Fruit fly (Drosophila melanogaster) whole organism, embryonic: ENCODE data around the gene Sse.
A peak's percentile ranks its signal among the peaks of the same experiment; 100 is the strongest.

Experiments
- Aef1 ChIP-seq: fragments of 200-800 bp; sonication (Bioruptor generic); IDR thresholded peaks from 3 replicates; pipeline ENCODE4 v1.3.6; 2022; ENCODE audit warnings: missing biosample characterization, missing genetic modification characterization
- Antp ChIP-seq: fragments of 200-800 bp; sonication (Bioruptor generic); optimal IDR thresholded peaks from 3 replicates; lab custom pipeline; 2016; ENCODE audit warnings: missing biosample characterization, missing genetic modification characterization
- Asciz ChIP-seq: fragments of 200-800 bp; sonication (Bioruptor generic); optimal IDR thresholded peaks from 2 replicates; lab custom pipeline; 2017; ENCODE audit warnings: missing biosample characterization, mild to moderate bottlenecking, missing genetic modification characterization, missing genetic modification reagents
- Atf-2 ChIP-seq: fragments of 200-800 bp; sonication (Bioruptor generic); optimal IDR thresholded peaks from 2 replicates; lab custom pipeline; 2016; ENCODE audit warnings: missing biosample characterization, missing genetic modification characterization
- BEAF-32 ChIP-seq: fragments of 200-800 bp; sonication (Bioruptor generic); optimal IDR thresholded peaks from 3 replicates; lab custom pipeline; 2017; ENCODE audit warnings: missing biosample characterization, missing genetic modification characterization, mild to moderate bottlenecking, moderate library complexity, missing genetic modification reagents
- Bdp1 ChIP-seq: fragments of 200-800 bp; sonication (Bioruptor generic); optimal IDR thresholded peaks from 3 replicates; lab custom pipeline; 2016; ENCODE audit warnings: missing biosample characterization, missing genetic modification characterization
- CG10147 ChIP-seq: fragments of 200-800 bp; sonication (Bioruptor generic); optimal IDR thresholded peaks from 2 replicates; lab custom pipeline; 2019; ENCODE audit warnings: missing biosample characterization, mild to moderate bottlenecking, missing genetic modification characterization, moderate library complexity
- CG10565 ChIP-seq: fragments of 200-800 bp; sonication (Bioruptor generic); optimal IDR thresholded peaks from 3 replicates; lab custom pipeline; 2016; ENCODE audit warnings: missing biosample characterization, mild to moderate bottlenecking, missing genetic modification characterization
- CG10979 ChIP-seq: fragments of 200-800 bp; sonication (Bioruptor generic); optimal IDR thresholded peaks from 2 replicates; lab custom pipeline; 2018; ENCODE audit warnings: missing biosample characterization, mild to moderate bottlenecking, missing genetic modification characterization, moderate library complexity
- CG13775 ChIP-seq: fragments of 200-800 bp; sonication (Bioruptor generic); optimal IDR thresholded peaks from 3 replicates; lab custom pipeline; 2017; ENCODE audit warnings: missing biosample characterization, mild to moderate bottlenecking, missing genetic modification characterization
- CG1602 ChIP-seq: fragments of 200-800 bp; sonication (Bioruptor generic); optimal IDR thresholded peaks from 3 replicates; lab custom pipeline; 2016; ENCODE audit warnings: missing biosample characterization, missing genetic modification characterization
- CG2116 ChIP-seq: fragments of 200-800 bp; sonication (Bioruptor generic); optimal IDR thresholded peaks from 3 replicates; lab custom pipeline; 2018; ENCODE audit warnings: missing biosample characterization, mild to moderate bottlenecking, missing genetic modification characterization
- CG5180 ChIP-seq: fragments of 200-800 bp; sonication (Bioruptor generic); optimal IDR thresholded peaks from 3 replicates; lab custom pipeline; 2017; ENCODE audit warnings: missing biosample characterization, missing genetic modification characterization, mild to moderate bottlenecking, moderate library complexity, missing genetic modification reagents
- CG6683 ChIP-seq: fragments of 200-800 bp; sonication (Bioruptor generic); optimal IDR thresholded peaks from 2 replicates; lab custom pipeline; 2017; ENCODE audit warnings: missing biosample characterization, mild to moderate bottlenecking, missing genetic modification characterization, missing genetic modification reagents
- CG7928 ChIP-seq: fragments of 200-800 bp; sonication (Bioruptor generic); optimal IDR thresholded peaks from 2 replicates; lab custom pipeline; 2017; ENCODE audit warnings: missing biosample characterization, mild to moderate bottlenecking, missing genetic modification characterization
- CG8388 ChIP-seq: fragments of 200-800 bp; sonication (Bioruptor generic); optimal IDR thresholded peaks from 2 replicates; lab custom pipeline; 2019; ENCODE audit warnings: missing biosample characterization, mild to moderate bottlenecking, missing genetic modification characterization, moderate library complexity
- CG9215 ChIP-seq: fragments of 200-800 bp; sonication (Bioruptor generic); IDR thresholded peaks from 2 replicates; pipeline ENCODE4 v1.3.6; 2022; ENCODE audit warnings: missing biosample characterization, missing genetic modification characterization
- CG9727 ChIP-seq: fragments of 200-800 bp; sonication (Bioruptor generic); optimal IDR thresholded peaks from 3 replicates; lab custom pipeline; 2017; ENCODE audit warnings: missing biosample characterization, mild to moderate bottlenecking, missing genetic modification characterization
- CG9817 ChIP-seq: fragments of 200-800 bp; sonication (Bioruptor generic); optimal IDR thresholded peaks from 2 replicates; lab custom pipeline; 2018; ENCODE audit warnings: missing biosample characterization, mild to moderate bottlenecking, missing genetic modification characterization, moderate library complexity
- CTCF ChIP-seq: fragments of 200-800 bp; sonication (Bioruptor generic); optimal IDR thresholded peaks from 2 replicates; lab custom pipeline; 2017; ENCODE audit warnings: missing biosample characterization, mild to moderate bottlenecking, missing genetic modification characterization, moderate library complexity
- CkIIα-i1 ChIP-seq: fragments of 200-800 bp; sonication (Bioruptor generic); IDR thresholded peaks from 2 replicates; pipeline ENCODE4 v1.3.6; 2022; ENCODE audit warnings: missing biosample characterization, missing genetic modification characterization
- D ChIP-seq, 2 experiments: fragments of 200-800 bp in 1 of 2; fragments of >200 bp in 1 of 2; sonication (Bioruptor generic) in 1 of 2; optimal IDR thresholded peaks; 2 replicates in 1 of 2; 3 replicates in 1 of 2; lab custom pipeline; 2017; ENCODE audit warnings: mild to moderate bottlenecking in 1 of 2, missing biosample characterization in 1 of 2, missing genetic modification characterization in 1 of 2, missing genetic modification reagents in 1 of 2
- Dad ChIP-seq: fragments of 200-800 bp; sonication (Bioruptor generic); optimal IDR thresholded peaks from 3 replicates; lab custom pipeline; 2016; ENCODE audit warnings: missing biosample characterization, missing genetic modification characterization
- Dbx ChIP-seq: fragments of 200-800 bp; sonication (Bioruptor generic); IDR thresholded peaks from 3 replicates; pipeline ENCODE4 v1.3.6; 2022; ENCODE audit warnings: missing biosample characterization, missing genetic modification characterization
- Dp ChIP-seq: fragments of 200-800 bp; sonication (Bioruptor generic); optimal IDR thresholded peaks from 2 replicates; lab custom pipeline; 2018; ENCODE audit warnings: missing biosample characterization, mild to moderate bottlenecking, missing genetic modification characterization, moderate library complexity
- Hand ChIP-seq: fragments of 200-800 bp; sonication (Bioruptor generic); optimal IDR thresholded peaks from 2 replicates; lab custom pipeline; 2017; ENCODE audit warnings: mild to moderate bottlenecking, missing biosample characterization, missing genetic modification reagents, missing genetic modification characterization
- HmgZ ChIP-seq: fragments of 200-800 bp; sonication (Bioruptor generic); optimal IDR thresholded peaks from 2 replicates; lab custom pipeline; 2018; ENCODE audit warnings: missing biosample characterization, mild to moderate bottlenecking, missing genetic modification characterization
- Kr ChIP-seq: fragments of 200-800 bp; sonication (Bioruptor generic); optimal IDR thresholded peaks from 2 replicates; lab custom pipeline; 2017; ENCODE audit warnings: missing biosample characterization, mild to moderate bottlenecking, missing genetic modification characterization
- Max ChIP-seq: fragments of 200-800 bp; sonication (Bioruptor generic); optimal IDR thresholded peaks from 2 replicates; lab custom pipeline; 2016; ENCODE audit warnings: missing biosample characterization, mild to moderate bottlenecking, missing genetic modification characterization
- Meics ChIP-seq: fragments of 200-800 bp; sonication (Bioruptor generic); optimal IDR thresholded peaks from 2 replicates; lab custom pipeline; 2017; ENCODE audit warnings: missing biosample characterization, mild to moderate bottlenecking, missing genetic modification characterization
- Oaz ChIP-seq: fragments of 200-800 bp; sonication (Bioruptor generic); IDR thresholded peaks from 2 replicates; pipeline ENCODE4 v1.3.6; 2022; ENCODE audit warnings: missing biosample characterization, missing genetic modification characterization
- Ptx1 ChIP-seq: fragments of 200-800 bp; sonication (Bioruptor generic); IDR thresholded peaks from 2 replicates; pipeline ENCODE4 v1.3.6; 2022; ENCODE audit warnings: missing biosample characterization, missing genetic modification characterization
- Stat92E ChIP-seq, 3 experiments: fragments of >200 bp in 2 of 3; fragments of 200-800 bp in 1 of 3; sonication (Bioruptor generic) in 1 of 3; optimal IDR thresholded peaks; 2 replicates each; lab custom pipeline; 2017 to 2019; ENCODE audit warnings: missing biosample characterization in 3 of 3, missing genetic modification characterization in 3 of 3, mild to moderate bottlenecking in 1 of 3, moderate library complexity in 1 of 3
- Usf ChIP-seq: fragments of 200-800 bp; sonication (Bioruptor generic); optimal IDR thresholded peaks from 2 replicates; lab custom pipeline; 2017; ENCODE audit warnings: missing genotype, missing biosample characterization, missing genetic modification characterization
- Xbp1 ChIP-seq: fragments of 200-800 bp; sonication (Bioruptor generic); optimal IDR thresholded peaks from 3 replicates; lab custom pipeline; 2016; ENCODE audit warnings: missing biosample characterization, mild to moderate bottlenecking, missing genetic modification characterization
- al ChIP-seq: fragments of 200-800 bp; sonication (Bioruptor generic); IDR thresholded peaks from 2 replicates; pipeline ENCODE4 v1.3.6; 2022; ENCODE audit warnings: missing biosample characterization, missing genetic modification characterization
- ato ChIP-seq: fragments of 200-800 bp; sonication (Bioruptor generic); IDR thresholded peaks from 2 replicates; pipeline ENCODE4 v1.3.6; 2022; ENCODE audit warnings: missing biosample characterization, missing genetic modification characterization; ENCODE audit not compliant: partially characterized antibody
- bab2 ChIP-seq: fragments of 200-800 bp; sonication (Bioruptor generic); optimal IDR thresholded peaks from 2 replicates; lab custom pipeline; 2016; ENCODE audit warnings: missing biosample characterization, missing genetic modification characterization
- br ChIP-seq: fragments of >200 bp; optimal IDR thresholded peaks from 2 replicates; lab custom pipeline; 2017
- bsh ChIP-seq, 2 experiments: fragments of 200-800 bp; sonication (Bioruptor generic); optimal IDR thresholded peaks; 2 replicates each; lab custom pipeline; 2017 to 2018; ENCODE audit warnings: mild to moderate bottlenecking in 2 of 2, missing biosample characterization in 2 of 2, missing genetic modification characterization in 2 of 2, moderate library complexity in 1 of 2
- esg ChIP-seq: fragments of 200-800 bp; sonication (Bioruptor generic); conservative IDR thresholded peaks from 2 replicates; pipeline ENCODE4 v1.3.6; 2022; ENCODE audit warnings: missing biosample characterization, missing genetic modification characterization
- eve ChIP-seq, 2 experiments: fragments of >200 bp; optimal IDR thresholded peaks; 2 replicates each; lab custom pipeline; 2017; ENCODE audit warnings: missing biosample characterization in 2 of 2, missing genetic modification characterization in 2 of 2
- fd96Cb ChIP-seq: fragments of 200-800 bp; sonication (Bioruptor generic); optimal IDR thresholded peaks from 2 replicates; lab custom pipeline; 2018; ENCODE audit warnings: missing biosample characterization, mild to moderate bottlenecking, missing genetic modification characterization, moderate library complexity
- gro ChIP-seq: fragments of 200-800 bp; sonication (Bioruptor generic); optimal IDR thresholded peaks from 2 replicates; lab custom pipeline; 2016; ENCODE audit warnings: missing biosample characterization, missing genetic modification characterization
- lola ChIP-seq, 3 experiments: fragments of >200 bp in 2 of 3; fragments of 200-800 bp in 1 of 3; sonication (Bioruptor generic) in 1 of 3; optimal IDR thresholded peaks; 2 replicates each; lab custom pipeline; 2017 to 2019; ENCODE audit warnings: missing biosample characterization in 3 of 3, missing genetic modification characterization in 3 of 3, mild to moderate bottlenecking in 1 of 3, moderate library complexity in 1 of 3
- ranshi ChIP-seq: fragments of 200-800 bp; sonication (Bioruptor generic); IDR thresholded peaks from 2 replicates; pipeline ENCODE4 v1.3.6; 2022; ENCODE audit warnings: missing biosample characterization, missing genetic modification characterization
- sd ChIP-seq: fragments of 200-800 bp; sonication (Bioruptor generic); optimal IDR thresholded peaks from 3 replicates; lab custom pipeline; 2018; ENCODE audit warnings: missing biosample characterization, mild to moderate bottlenecking, missing genetic modification characterization, moderate library complexity
- sim ChIP-seq: fragments of 200-800 bp; sonication (Bioruptor generic); IDR thresholded peaks from 2 replicates; pipeline ENCODE4 v1.3.6; 2022; ENCODE audit warnings: missing biosample characterization, missing genetic modification characterization
- sima ChIP-seq: fragments of 200-800 bp; sonication (Bioruptor generic); optimal IDR thresholded peaks from 2 replicates; lab custom pipeline; 2016; ENCODE audit warnings: missing biosample characterization, missing genetic modification characterization
- sob ChIP-seq: fragments of 200-800 bp; sonication (Bioruptor generic); IDR thresholded peaks from 2 replicates; pipeline ENCODE4 v1.3.6; 2022; ENCODE audit warnings: missing biosample characterization, missing genetic modification characterization
- twi ChIP-seq: fragments of 200-800 bp; optimal IDR thresholded peaks from 2 replicates; lab custom pipeline; 2019; ENCODE audit warnings: missing biosample characterization, mild to moderate bottlenecking, missing genetic modification characterization, moderate library complexity

Gene Sse

dm6 chr3L:5630176-5630583, 31.9 kb downstream of the Sse start (continued):
- TF ChIP-seq Usf (GFP tag; lab: Kevin White, UChicago): peak; percentile 24
- TF ChIP-seq CG7928 (GFP tag; lab: Kevin White, UChicago): no peak
- TF ChIP-seq twi (tag; lab: Kevin White, UChicago): no peak
- peak; percentile 12 for TF ChIP-seq CG8388 (GFP tag; lab: Kevin White, UChicago)
- TF ChIP-seq esg (GFP tag; lab: Robert Waterston, UW): no peak
- TF ChIP-seq HmgZ (tag; lab: Kevin White, UChicago): no peak
- peak in 1 of 2 experiments; percentile 4 for TF ChIP-seq bsh (GFP tag; optimal IDR thresholded peaks at IDR 0.05; lab: Kevin White, UChicago)
- TF ChIP-seq Atf-2 (GFP tag; lab: Kevin White, UChicago): no peak
- TF ChIP-seq BEAF-32 (GFP tag; lab: Kevin White, UChicago): no peak
- TF ChIP-seq CG9817 (tag; lab: Kevin White, UChicago): no peak
- TF ChIP-seq sob (GFP tag; lab: Robert Waterston, UW): no peak
- TF ChIP-seq gro (GFP tag; lab: Kevin White, UChicago): no peak
- peak; percentile 1 for TF ChIP-seq CG10147 (GFP tag; lab: Kevin White, UChicago)
- TF ChIP-seq Oaz (GFP tag; lab: Robert Waterston, UW): no peak
- TF ChIP-seq CTCF (GFP tag; lab: Kevin White, UChicago): no peak
- peak; percentile 9 for TF ChIP-seq Xbp1 (GFP tag; lab: Kevin White, UChicago)
- no peak for TF ChIP-seq Max (GFP tag; lab: Kevin White, UChicago)
- no peak for TF ChIP-seq CkIIα-i1 (GFP tag; lab: Robert Waterston, UW)
- no peak for TF ChIP-seq ato (GFP tag; lab: Robert Waterston, UW)
- no peak for TF ChIP-seq sd
- TF ChIP-seq bab2 (GFP tag; lab: Kevin White, UChicago): peak; percentile 73
- no peak for TF ChIP-seq sim (GFP tag; lab: Robert Waterston, UW)
- no peak for TF ChIP-seq Bdp1
- TF ChIP-seq CG10979: peak; percentile 41
- TF ChIP-seq Stat92E (GFP tag; optimal IDR thresholded peaks at IDR 0.05; lab: Kevin White, UChicago): peak in 1 of 3 experiments; percentile 39
- TF ChIP-seq D (optimal IDR thresholded peaks at IDR 0.05; lab: Kevin White, UChicago): no peak
- no peak for TF ChIP-seq D (GFP tag; optimal IDR thresholded peaks at IDR 0.05; lab: Kevin White, UChicago)
- no peak for TF ChIP-seq al (GFP tag; lab: Robert Waterston, UW)
- no peak for TF ChIP-seq eve (GFP tag; optimal IDR thresholded peaks at IDR 0.05; lab: Kevin White, UChicago)
- TF ChIP-seq CG9215 (GFP tag; lab: Robert Waterston, UW): 0 out of 2 replicates have a peak, but pooled peaks have one; percentile 6
- TF ChIP-seq br (lab: Kevin White, UChicago): no peak
- no peak for TF ChIP-seq Dad
- no peak for TF ChIP-seq fd96Cb
- no peak for TF ChIP-seq CG1602
- no peak for TF ChIP-seq Dp (GFP tag; lab: Kevin White, UChicago)
- TF ChIP-seq lola (GFP tag; optimal IDR thresholded peaks at IDR 0.05; lab: Kevin White, UChicago): peak in 1 of 3 experiments; percentile 68
- TF ChIP-seq CG10565: no peak
- TF ChIP-seq CG5180 (GFP tag; lab: Kevin White, UChicago): no peak
- no peak for TF ChIP-seq Hand
- no peak for TF ChIP-seq Asciz (GFP tag; lab: Kevin White, UChicago)
- TF ChIP-seq CG6683 (GFP tag; lab: Kevin White, UChicago): no peak
- TF ChIP-seq Aef1 (GFP tag; lab: Robert Waterston, UW): no peak
- TF ChIP-seq Kr (GFP tag; lab: Kevin White, UChicago): no peak
- TF ChIP-seq Dbx (GFP tag; lab: Robert Waterston, UW): no peak
- TF ChIP-seq CG2116 (GFP tag; lab: Kevin White, UChicago): no peak
- no peak for TF ChIP-seq sima
- TF ChIP-seq Antp (GFP tag; lab: Kevin White, UChicago): no peak
- TF ChIP-seq ranshi (GFP tag; lab: Robert Waterston, UW): no peak
- no peak for TF ChIP-seq Ptx1
- TF ChIP-seq Meics (GFP tag; lab: Kevin White, UChicago): peak; percentile 33
- peak; percentile 23 for TF ChIP-seq CG13775 (GFP tag; lab: Kevin White, UChicago)
- peak; percentile 80 for TF ChIP-seq CG9727 (GFP tag; lab: Kevin White, UChicago)
